Worm (Caenorhabditis elegans) whole organism, L2 larva: ENCODE measurements around the gene ntp-1.

Experiments used
- C34F6.9 ChIP-seq: fragments of 150-350 bp; optimal IDR thresholded peaks from 2 replicates; lab custom pipeline; 2014; ENCODE audit warnings: missing biosample characterization, missing genetic modification characterization
- F13H6.1 ChIP-seq: sonication (generic microtip); optimal IDR thresholded peaks from 2 replicates; lab custom pipeline; 2016; ENCODE audit warnings: missing genetic modification characterization, missing compliant biosample characterization
- R02D3.7 ChIP-seq: fragments of 150-350 bp; optimal IDR thresholded peaks from 2 replicates; lab custom pipeline; 2014; ENCODE audit warnings: missing biosample characterization, missing genetic modification characterization
- Y55F3AM.14 ChIP-seq: fragments of 200-800 bp; sonication (Bioruptor generic); optimal IDR thresholded peaks from 2 replicates; lab custom pipeline; 2018; ENCODE audit warnings: mild to moderate bottlenecking, missing genetic modification characterization, missing compliant biosample characterization
- ZK546.5 ChIP-seq: sonication (generic microtip); optimal IDR thresholded peaks from 2 replicates; lab custom pipeline; 2017; ENCODE audit warnings: missing biosample characterization, missing genetic modification characterization
- alr-1 ChIP-seq: fragments of 150-350 bp; optimal IDR thresholded peaks from 2 replicates; lab custom pipeline; 2014; ENCODE audit warnings: missing biosample characterization, missing genetic modification characterization
- aly-2 ChIP-seq: fragments of 150-350 bp; optimal IDR thresholded peaks from 2 replicates; lab custom pipeline; 2014; ENCODE audit warnings: missing biosample characterization, missing genetic modification characterization
- ama-1 ChIP-seq: fragments of 150-350 bp; optimal IDR thresholded peaks from 2 replicates; lab custom pipeline; 2018; ENCODE audit warnings: inconsistent platforms
- blmp-1 ChIP-seq: sonication (generic microtip); optimal IDR thresholded peaks from 2 replicates; lab custom pipeline; 2017; ENCODE audit warnings: missing genetic modification characterization, mild to moderate bottlenecking, missing compliant biosample characterization, antibody characterized with exemption, moderate library complexity; ENCODE audit not compliant: insufficient read depth
- ceh-16 ChIP-seq: fragments of 150-350 bp; optimal IDR thresholded peaks from 2 replicates; lab custom pipeline; 2014; ENCODE audit warnings: missing biosample characterization, missing genetic modification characterization
- ceh-82 ChIP-seq: fragments of 150-350 bp; optimal IDR thresholded peaks from 2 replicates; lab custom pipeline; 2014; ENCODE audit warnings: missing biosample characterization, missing genetic modification characterization
- crh-2 ChIP-seq: sonication (generic microtip); optimal IDR thresholded peaks from 2 replicates; lab custom pipeline; 2017; ENCODE audit warnings: missing biosample characterization, missing genetic modification characterization
- dmd-4 ChIP-seq: sonication (generic microtip); optimal IDR thresholded peaks from 2 replicates; lab custom pipeline; 2017; ENCODE audit warnings: missing biosample characterization, missing genetic modification characterization
- egl-27 ChIP-seq: sonication (generic microtip); optimal IDR thresholded peaks from 3 replicates; lab custom pipeline; 2017; ENCODE audit warnings: missing biosample characterization, missing genetic modification reagents, missing genetic modification characterization
- elt-1 ChIP-seq: fragments of 150-350 bp; optimal IDR thresholded peaks from 2 replicates; lab custom pipeline; 2014; ENCODE audit warnings: missing biosample characterization, missing genetic modification characterization
- elt-3 ChIP-seq: sonication (generic microtip); optimal IDR thresholded peaks from 2 replicates; lab custom pipeline; 2017; ENCODE audit warnings: missing biosample characterization, missing genetic modification characterization
- fos-1 ChIP-seq: fragments of 150-350 bp; optimal IDR thresholded peaks from 2 replicates; lab custom pipeline; 2014; ENCODE audit warnings: missing biosample characterization, missing genetic modification characterization
- gmeb-1 ChIP-seq: fragments of 150-350 bp; optimal IDR thresholded peaks from 2 replicates; lab custom pipeline; 2014; ENCODE audit warnings: missing biosample characterization, missing genetic modification characterization
- lin-11 ChIP-seq: fragments of 150-350 bp; sonication (generic microtip); optimal IDR thresholded peaks from 2 replicates; lab custom pipeline; 2014; ENCODE audit warnings: missing biosample characterization, missing genetic modification characterization, inconsistent platforms, mixed read lengths
- lin-13 ChIP-seq: fragments of 150-350 bp; optimal IDR thresholded peaks from 2 replicates; lab custom pipeline; 2014; ENCODE audit warnings: missing biosample characterization, missing genetic modification reagents, missing genetic modification characterization
- lin-39 ChIP-seq: fragments of 150-350 bp; optimal IDR thresholded peaks from 2 replicates; lab custom pipeline; 2014; ENCODE audit warnings: missing biosample characterization, missing genetic modification reagents, missing genetic modification characterization
- lsy-2 ChIP-seq, 2 experiments: fragments of 150-350 bp in 1 of 2; sonication (generic microtip) in 1 of 2; optimal IDR thresholded peaks; 2 replicates each; lab custom pipeline; 2014 to 2017; ENCODE audit warnings: missing biosample characterization in 2 of 2, missing genetic modification characterization in 2 of 2
- mab-5 ChIP-seq: fragments of 150-350 bp; optimal IDR thresholded peaks from 2 replicates; lab custom pipeline; 2014; ENCODE audit warnings: missing biosample characterization, missing genetic modification characterization
- mbf-1 ChIP-seq: sonication (generic microtip); optimal IDR thresholded peaks from 2 replicates; lab custom pipeline; 2017; ENCODE audit warnings: missing biosample characterization, missing genetic modification characterization
- mdl-1 ChIP-seq, 2 experiments: fragments of 150-350 bp in 1 of 2; sonication (generic microtip) in 1 of 2; optimal IDR thresholded peaks; 2 replicates each; lab custom pipeline; 2017; ENCODE audit warnings: missing biosample characterization in 2 of 2, missing genetic modification characterization in 2 of 2
- nhr-10 ChIP-seq: sonication (generic microtip); optimal IDR thresholded peaks from 2 replicates; lab custom pipeline; 2017; ENCODE audit warnings: missing biosample characterization, missing genetic modification characterization
- nhr-11 ChIP-seq: fragments of 150-350 bp; optimal IDR thresholded peaks from 2 replicates; lab custom pipeline; 2014; ENCODE audit warnings: missing biosample characterization, missing genetic modification characterization
- nhr-12 ChIP-seq: fragments of 150-350 bp; optimal IDR thresholded peaks from 2 replicates; lab custom pipeline; 2014; ENCODE audit warnings: missing biosample characterization, missing genetic modification characterization
- nhr-129 ChIP-seq: fragments of 150-350 bp; optimal IDR thresholded peaks from 2 replicates; lab custom pipeline; 2014; ENCODE audit warnings: missing biosample characterization, missing genetic modification characterization
- nhr-21 ChIP-seq: fragments of 150-350 bp; optimal IDR thresholded peaks from 2 replicates; lab custom pipeline; 2014; ENCODE audit warnings: missing biosample characterization, missing genetic modification characterization
- nhr-23 ChIP-seq: fragments of 150-350 bp; optimal IDR thresholded peaks from 2 replicates; lab custom pipeline; 2014; ENCODE audit warnings: missing biosample characterization, missing genetic modification reagents, missing genetic modification characterization
- nhr-237 ChIP-seq: fragments of 150-350 bp; optimal IDR thresholded peaks from 2 replicates; lab custom pipeline; 2014; ENCODE audit warnings: missing biosample characterization, missing genetic modification characterization
- nhr-25 ChIP-seq: fragments of 150-350 bp; sonication (generic microtip); optimal IDR thresholded peaks from 3 replicates; lab custom pipeline; 2014; ENCODE audit warnings: missing biosample characterization, missing genetic modification characterization
- nhr-6 ChIP-seq: fragments of 150-350 bp; optimal IDR thresholded peaks from 2 replicates; lab custom pipeline; 2014; ENCODE audit warnings: missing biosample characterization, missing genetic modification characterization
- nhr-77 ChIP-seq: fragments of 150-350 bp; optimal IDR thresholded peaks from 2 replicates; lab custom pipeline; 2014; ENCODE audit warnings: missing biosample characterization, missing genetic modification characterization
- peb-1 ChIP-seq: fragments of 150-350 bp; optimal IDR thresholded peaks from 2 replicates; lab custom pipeline; 2014; ENCODE audit warnings: missing biosample characterization, missing genetic modification characterization
- sem-4 ChIP-seq: fragments of 150-350 bp; optimal IDR thresholded peaks from 2 replicates; lab custom pipeline; 2014; ENCODE audit warnings: missing biosample characterization, missing genetic modification reagents, missing genetic modification characterization
- skn-1 ChIP-seq: sonication (generic microtip); optimal IDR thresholded peaks from 2 replicates; lab custom pipeline; 2017; ENCODE audit warnings: missing biosample characterization, missing genetic modification characterization
- sma-3 ChIP-seq: sonication (generic microtip); optimal IDR thresholded peaks from 2 replicates; lab custom pipeline; 2016; ENCODE audit warnings: missing genetic modification reagents, missing genetic modification characterization, missing compliant biosample characterization
- sma-9 ChIP-seq, 2 experiments: fragments of 150-350 bp in 1 of 2; sonication (generic microtip) in 1 of 2; optimal IDR thresholded peaks; 2 replicates each; lab custom pipeline; 2014 to 2016; ENCODE audit warnings: missing genetic modification characterization in 2 of 2, mild to moderate bottlenecking in 1 of 2, missing biosample characterization in 1 of 2, missing compliant biosample characterization in 1 of 2, missing genetic modification reagents in 1 of 2, moderate library complexity in 1 of 2
- snpc-4 ChIP-seq: fragments of 150-350 bp; optimal IDR thresholded peaks from 2 replicates; lab custom pipeline; 2014; ENCODE audit warnings: missing biosample characterization, missing genetic modification characterization
- unc-39 ChIP-seq: fragments of 150-350 bp; optimal IDR thresholded peaks from 2 replicates; lab custom pipeline; 2014; ENCODE audit warnings: missing biosample characterization, missing genetic modification characterization
- unc-55 ChIP-seq: fragments of 150-350 bp; sonication (generic microtip); optimal IDR thresholded peaks from 3 replicates; lab custom pipeline; 2014; ENCODE audit warnings: missing biosample characterization, missing genetic modification reagents, missing genetic modification characterization
- unc-62 ChIP-seq: fragments of 150-350 bp; optimal IDR thresholded peaks from 2 replicates; lab custom pipeline; 2014; ENCODE audit warnings: missing biosample characterization, missing genetic modification reagents, missing genetic modification characterization
- zag-1 ChIP-seq: fragments of 150-350 bp; optimal IDR thresholded peaks from 2 replicates; lab custom pipeline; 2014; ENCODE audit warnings: missing biosample characterization, missing genetic modification characterization
- ztf-1 ChIP-seq: fragments of 200-800 bp; sonication (Bioruptor generic); conservative IDR thresholded peaks from 2 replicates; pipeline ENCODE4 v1.3.6; 2022; ENCODE audit warnings: missing genetic modification characterization, missing compliant biosample characterization
- ztf-11 ChIP-seq: sonication (generic microtip); optimal IDR thresholded peaks from 2 replicates; lab custom pipeline; 2017; ENCODE audit warnings: missing biosample characterization, missing genetic modification characterization
- ztf-4 ChIP-seq: fragments of 150-350 bp; optimal IDR thresholded peaks from 2 replicates; lab custom pipeline; 2014; ENCODE audit warnings: missing biosample characterization, missing genetic modification characterization

ntp-1 gene

DNA sequence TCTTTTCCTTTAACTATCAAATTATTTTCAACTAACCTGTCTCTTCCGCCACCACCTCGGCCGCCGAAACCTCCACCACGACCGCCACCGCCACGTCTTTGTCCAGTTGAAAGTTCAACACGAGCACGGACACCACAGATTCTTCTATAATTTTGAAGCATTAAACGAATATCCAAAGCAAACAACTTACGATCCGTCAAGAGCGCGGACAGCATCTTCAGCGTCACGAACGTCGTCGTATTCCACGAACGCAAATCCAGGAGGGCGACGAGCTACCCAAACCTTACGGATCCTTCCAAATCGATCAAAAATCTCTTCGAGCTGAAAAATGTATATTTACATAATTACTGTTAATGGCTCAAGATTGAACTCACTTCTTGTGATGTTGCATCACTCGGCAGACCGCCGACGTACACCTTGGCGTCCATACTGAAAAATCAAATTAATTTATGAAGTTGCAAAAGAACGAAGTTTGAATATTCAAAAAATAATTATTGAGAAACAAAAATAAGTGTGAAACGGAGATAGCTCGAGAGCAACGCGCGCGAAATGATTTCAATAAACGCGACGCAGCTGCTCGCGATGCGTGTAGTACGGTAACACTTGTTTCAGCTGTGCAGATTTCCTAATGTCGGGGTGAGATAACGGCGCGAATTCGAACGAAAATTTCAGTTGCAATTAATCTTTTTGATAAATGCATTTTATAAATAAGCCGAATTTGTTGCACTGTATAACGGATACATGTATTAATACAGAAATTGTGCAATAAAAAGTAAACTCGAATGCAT, 3.6 kb downstream of the ntp-1 start, which contains the start of gene rsp-6:
Gene rsp-6 (minus strand): TSS at position 429 of the 788 bp plus-strand sequence.
- TF ChIP-seq fos-1 (tag; lab: Kevin White, UChicago): peak; percentile 39
- no peak for TF ChIP-seq nhr-11 (tag; lab: Kevin White, UChicago)
- peak; percentile 95 for TF ChIP-seq nhr-129 (tag; lab: Kevin White, UChicago)
- peak; percentile 64 for TF ChIP-seq nhr-6 (tag; lab: Kevin White, UChicago)
- TF ChIP-seq nhr-77 (tag; lab: Kevin White, UChicago): no peak
- TF ChIP-seq unc-62 (GFP tag; lab: Kevin White, UChicago): no peak
- peak; percentile 14 for TF ChIP-seq blmp-1 (tag; lab: Kevin White, UChicago)
- peak; percentile 48 for TF ChIP-seq sem-4 (tag; lab: Kevin White, UChicago)
- TF ChIP-seq mdl-1 (tag; optimal IDR thresholded peaks at IDR 0.05; lab: Kevin White, UChicago): peak in 1 of 2 experiments; percentile 62
- TF ChIP-seq alr-1: peak; percentile 80
- peak; percentile 65 for TF ChIP-seq ceh-16 (tag; lab: Kevin White, UChicago)
- peak; percentile 90 for TF ChIP-seq C34F6.9
- peak; percentile 4 for TF ChIP-seq R02D3.7 (tag; lab: Kevin White, UChicago)
- peak; percentile 71 for TF ChIP-seq nhr-25 (tag; lab: Kevin White, UChicago)
- peak; percentile 67 for TF ChIP-seq ama-1 (lab: Kevin White, UChicago)
- TF ChIP-seq zag-1 (tag; lab: Kevin White, UChicago): peak; percentile 36
- peak; percentile 96 to 99 for TF ChIP-seq lsy-2 (tag; optimal IDR thresholded peaks at IDR 0.05; lab: Kevin White, UChicago)
- TF ChIP-seq nhr-10 (tag; lab: Kevin White, UChicago): no peak
- no peak for TF ChIP-seq nhr-23 (tag; lab: Kevin White, UChicago)
- peak; percentile 76 for TF ChIP-seq F13H6.1 (tag; lab: Kevin White, UChicago)
- peak; percentile 93 for TF ChIP-seq lin-13
- no peak for TF ChIP-seq elt-3 (tag; lab: Kevin White, UChicago)
- TF ChIP-seq peb-1 (tag; lab: Kevin White, UChicago): no peak
- peak; percentile 55 for TF ChIP-seq lin-39 (tag; lab: Kevin White, UChicago)
- TF ChIP-seq skn-1: peak; percentile 66
- no peak for TF ChIP-seq aly-2 (tag; lab: Kevin White, UChicago)
- peak; percentile 66 for TF ChIP-seq ZK546.5 (tag; lab: Kevin White, UChicago)
- TF ChIP-seq unc-39: no peak
- peak; percentile 82 for TF ChIP-seq sma-3 (GFP tag; lab: Kevin White, UChicago)
- peak; percentile 18 for TF ChIP-seq egl-27 (tag; lab: Kevin White, UChicago)
- no peak for TF ChIP-seq Y55F3AM.14 (GFP tag; lab: Kevin White, UChicago)
- TF ChIP-seq ztf-11 (tag; lab: Kevin White, UChicago): no peak
- no peak for TF ChIP-seq nhr-237
- TF ChIP-seq mab-5 (tag; lab: Kevin White, UChicago): peak; percentile 88
- TF ChIP-seq nhr-12 (tag; lab: Kevin White, UChicago): no peak
- no peak for TF ChIP-seq dmd-4 (tag; lab: Kevin White, UChicago)
- peak; percentile 74 for TF ChIP-seq sma-9 (GFP tag; optimal IDR thresholded peaks at IDR 0.05; lab: Kevin White, UChicago)
- TF ChIP-seq sma-9 (tag; optimal IDR thresholded peaks at IDR 0.05; lab: Kevin White, UChicago): no peak
- peak; percentile 67 for TF ChIP-seq nhr-21 (tag; lab: Kevin White, UChicago)
- TF ChIP-seq mbf-1 (tag; lab: Kevin White, UChicago): no peak
- peak; percentile 91 for TF ChIP-seq crh-2 (tag; lab: Kevin White, UChicago)
- TF ChIP-seq snpc-4 (tag; lab: Kevin White, UChicago): peak; percentile 71
- TF ChIP-seq ztf-1 (GFP tag; lab: Robert Waterston, UW): no peak
- peak; percentile 97 for TF ChIP-seq unc-55 (GFP tag; lab: Kevin White, UChicago)
- peak; percentile 59 for TF ChIP-seq ceh-82
- TF ChIP-seq ztf-4: peak; percentile 86
- TF ChIP-seq lin-11 (tag; lab: Kevin White, UChicago): peak; percentile 94
- no peak for TF ChIP-seq elt-1
- peak; percentile 88 for TF ChIP-seq gmeb-1 (tag; lab: Kevin White, UChicago)
